Fruit fly (Drosophila melanogaster): ENCODE measurements around the gene CG18404.

Gene CG18404

dm6 chr3R:30280312-30280711 lies 27.3 kb downstream of the CG18404 start (continued):
- peak; percentile 51 for TF ChIP-seq CG11504 (tag; optimal IDR thresholded peaks at IDR 0.05)
- peak; percentile 27 for TF ChIP-seq PHDP (tag; optimal IDR thresholded peaks at IDR 0.05)
- no peak for TF ChIP-seq CG7786 (GFP tag; optimal IDR thresholded peaks at IDR 0.05)
- no peak for TF ChIP-seq CG2129 (GFP tag; IDR thresholded peaks at IDR 0.05; ENCODE audit: partially characterized antibody)
- peak; percentile 17 for TF ChIP-seq corto (GFP tag; optimal IDR thresholded peaks at IDR 0.05)
- peak; percentile 26 for TF ChIP-seq lilli (GFP tag; optimal IDR thresholded peaks at IDR 0.05)
- TF ChIP-seq CG11696 (GFP tag; IDR thresholded peaks at IDR 0.05): no peak
- TF ChIP-seq caup (GFP tag; optimal IDR thresholded peaks at IDR 0.05; ENCODE audit: severe bottlenecking): peak; percentile 4
- peak; percentile 28 for TF ChIP-seq CG3281 (GFP tag; optimal IDR thresholded peaks at IDR 0.05)
- peak; percentile 12; the same call in 1 of the 2 replicates for TF ChIP-seq CG9932 (GFP tag; IDR thresholded peaks at IDR 0.05)
- no peak for TF ChIP-seq h (optimal IDR thresholded peaks at IDR 0.05)
- no peak for TF ChIP-seq CG34376 (GFP tag; optimal IDR thresholded peaks at IDR 0.05)
- no peak for TF ChIP-seq CG15011 (GFP tag; optimal IDR thresholded peaks at IDR 0.05)
- no peak for TF ChIP-seq CG8944 (GFP tag; optimal IDR thresholded peaks at IDR 0.05)
- TF ChIP-seq CG17359 (tag; optimal IDR thresholded peaks at IDR 0.05): peak; percentile 17
- TF ChIP-seq Ptx1 (GFP tag; IDR thresholded peaks at IDR 0.05): peak; percentile 18; the same call in 1 of the 2 replicates
- TF ChIP-seq bcd (GFP tag; optimal IDR thresholded peaks at IDR 0.05): peak; percentile 24
- peak; percentile 23 for TF ChIP-seq CG18262 (tag; optimal IDR thresholded peaks at IDR 0.05)
- peak; percentile 29 for TF ChIP-seq CG8924 (tag; optimal IDR thresholded peaks at IDR 0.05)
- TF ChIP-seq CG18619 (GFP tag; optimal IDR thresholded peaks at IDR 0.05): peak; percentile 4
- no peak for TF ChIP-seq CG6854 (GFP tag; optimal IDR thresholded peaks at IDR 0.05)
- TF ChIP-seq phol (tag; optimal IDR thresholded peaks at IDR 0.05): peak; percentile 12
- TF ChIP-seq CG1602 (GFP tag; optimal IDR thresholded peaks at IDR 0.05): no peak
- TF ChIP-seq Bgb (GFP tag; IDR thresholded peaks at IDR 0.05; ENCODE audit: partially characterized antibody): no peak
- TF ChIP-seq Atf6 (GFP tag; IDR thresholded peaks at IDR 0.05): peak; percentile 37; the same call in 1 of the 2 replicates
- TF ChIP-seq lbe (GFP tag; optimal IDR thresholded peaks at IDR 0.05): peak; percentile 67
- TF ChIP-seq ATbp (GFP tag; optimal IDR thresholded peaks at IDR 0.05): no peak
- TF ChIP-seq CG17186 (GFP tag; optimal IDR thresholded peaks at IDR 0.05): no peak
- peak; percentile 63 for TF ChIP-seq zfh1 (GFP tag; IDR thresholded peaks at IDR 0.05)
- TF ChIP-seq CG17328 (GFP tag; IDR thresholded peaks at IDR 0.05): peak; percentile 43
- peak; percentile 3 for TF ChIP-seq CG9817 (tag; optimal IDR thresholded peaks at IDR 0.05)
- no peak for TF ChIP-seq yki (optimal IDR thresholded peaks at IDR 0.05)
- peak; percentile 51; the same call in 1 of the 2 replicates for TF ChIP-seq lmd (GFP tag; IDR thresholded peaks at IDR 0.05)
- peak; percentile 22 for TF ChIP-seq BtbVII (GFP tag; optimal IDR thresholded peaks at IDR 0.05)
- TF ChIP-seq CG17361 (GFP tag; IDR thresholded peaks at IDR 0.05): 0 out of 3 replicates have a peak, but pooled peaks have one; percentile 12
- TF ChIP-seq CG16815 (GFP tag; optimal IDR thresholded peaks at IDR 0.05): no peak
- peak; percentile 4 for TF ChIP-seq CG12769 (tag; optimal IDR thresholded peaks at IDR 0.05)
- TF ChIP-seq CG11398 (GFP tag; optimal IDR thresholded peaks at IDR 0.05): no peak
- TF ChIP-seq pan (optimal IDR thresholded peaks at IDR 0.05): no peak
- TF ChIP-seq pan (GFP tag; optimal IDR thresholded peaks at IDR 0.05 in 1 of 2, IDR thresholded peaks at IDR 0.05 in 1 of 2): peak in 1 of 2 experiments; percentile 24
- peak; percentile 55 for TF ChIP-seq CG2120 (GFP tag; optimal IDR thresholded peaks at IDR 0.05)
- no peak for TF ChIP-seq sna (GFP tag; IDR thresholded peaks at IDR 0.05; ENCODE audit: partially characterized antibody)
- TF ChIP-seq CG32532 (GFP tag; IDR thresholded peaks at IDR 0.05): peak; percentile 60
- TF ChIP-seq Pdp1 (GFP tag; optimal IDR thresholded peaks at IDR 0.05): peak in 1 of 2 experiments; percentile 68
- no peak for TF ChIP-seq CG10321 (GFP tag; IDR thresholded peaks at IDR 0.05)
- TF ChIP-seq D (optimal IDR thresholded peaks at IDR 0.05): no peak
- no peak for TF ChIP-seq D (GFP tag; optimal IDR thresholded peaks at IDR 0.05)
- TF ChIP-seq CG18011 (GFP tag; optimal IDR thresholded peaks at IDR 0.05): no peak
- TF ChIP-seq CG9797 (GFP tag; optimal IDR thresholded peaks at IDR 0.05): no peak
- peak; percentile 52 for TF ChIP-seq slbo (GFP tag; IDR thresholded peaks at IDR 0.05)
- TF ChIP-seq so (GFP tag; IDR thresholded peaks at IDR 0.05): no peak

Measured in whole organism, embryonic.